Worm (Caenorhabditis elegans) whole organism, young adult: Measurements from ENCODE around the gene cyp-43A1.
A peak's percentile ranks its signal among the peaks of the same experiment; 100 is the strongest.

ENCODE experiments used
- C06A6.2 ChIP-seq: fragments of 200-800 bp; sonication (Bioruptor generic); conservative IDR thresholded peaks from 2 replicates; pipeline ENCODE4 v1.3.6; 2022; ENCODE audit warnings: missing genetic modification characterization, missing compliant biosample characterization
- F57A8.1 ChIP-seq: fragments of 200-800 bp; sonication (Bioruptor generic); optimal IDR thresholded peaks from 2 replicates; lab custom pipeline; 2018; ENCODE audit warnings: mild to moderate bottlenecking, missing genetic modification characterization, moderate library complexity, missing compliant biosample characterization
- F57C9.4 ChIP-seq: sonication (generic microtip); optimal IDR thresholded peaks from 2 replicates; lab custom pipeline; 2017; ENCODE audit warnings: mild to moderate bottlenecking, missing genetic modification characterization, missing compliant biosample characterization
- K11D2.4 ChIP-seq: fragments of 200-800 bp; sonication (Bioruptor generic); IDR thresholded peaks from 2 replicates; pipeline ENCODE4 v1.3.6; 2022; ENCODE audit warnings: missing genetic modification reagents, missing genetic modification characterization, missing compliant biosample characterization
- T07F8.4 ChIP-seq: sonication (generic microtip); optimal IDR thresholded peaks from 2 replicates; lab custom pipeline; 2016; ENCODE audit warnings: mild to moderate bottlenecking, missing genetic modification characterization, moderate library complexity, missing compliant biosample characterization
- Y67H2A.10 ChIP-seq: fragments of 200-800 bp; sonication (Bioruptor generic); conservative IDR thresholded peaks from 2 replicates; pipeline ENCODE4 v1.3.6; 2022; ENCODE audit warnings: missing genetic modification reagents, missing genetic modification characterization, missing compliant biosample characterization
- Y79H2A.3 ChIP-seq: fragments of 200-800 bp; sonication (Bioruptor generic); conservative IDR thresholded peaks from 2 replicates; pipeline ENCODE4 v1.3.6; 2022; ENCODE audit warnings: missing genetic modification reagents, missing genetic modification characterization, missing compliant biosample characterization
- ZK185.1 ChIP-seq: sonication (generic microtip); optimal IDR thresholded peaks from 2 replicates; lab custom pipeline; 2016; ENCODE audit warnings: mild to moderate bottlenecking, missing genetic modification characterization, missing compliant biosample characterization; ENCODE audit not compliant: poor library complexity, severe bottlenecking
- cebp-1 ChIP-seq, 2 experiments: fragments of 200-800 bp in 1 of 2; sonication (Bioruptor generic) in 1 of 2; sonication (generic microtip) in 1 of 2; IDR thresholded peaks in 1 of 2; optimal IDR thresholded peaks in 1 of 2; 2 replicates each; pipeline versions ENCODE4 v1.3.6 to Lab custom; 2017 to 2022; ENCODE audit warnings: missing compliant biosample characterization in 2 of 2, missing genetic modification characterization in 2 of 2, mild to moderate bottlenecking in 1 of 2, missing genetic modification reagents in 1 of 2, moderate library complexity in 1 of 2
- cebp-2 ChIP-seq: fragments of 200-800 bp; sonication (Bioruptor generic); IDR thresholded peaks from 2 replicates; pipeline ENCODE4 v1.3.6; 2022; ENCODE audit warnings: missing genetic modification characterization, missing compliant biosample characterization
- ceh-100 ChIP-seq: fragments of 200-800 bp; sonication (Bioruptor generic); IDR thresholded peaks from 2 replicates; pipeline ENCODE4 v1.3.6; 2022; ENCODE audit warnings: missing genetic modification reagents, missing genetic modification characterization, missing compliant biosample characterization
- ceh-27 ChIP-seq: fragments of 200-800 bp; sonication (Bioruptor generic); optimal IDR thresholded peaks from 2 replicates; lab custom pipeline; 2018; ENCODE audit warnings: mild to moderate bottlenecking, missing genetic modification characterization, moderate library complexity, missing compliant biosample characterization
- ceh-40 ChIP-seq: fragments of 200-800 bp; sonication (Bioruptor generic); IDR thresholded peaks from 2 replicates; pipeline ENCODE4 v1.3.6; 2022; ENCODE audit warnings: missing genetic modification characterization, missing compliant biosample characterization
- ceh-58 ChIP-seq: fragments of 200-800 bp; sonication (Bioruptor generic); IDR thresholded peaks from 2 replicates; pipeline ENCODE4 v1.3.6; 2022; ENCODE audit warnings: missing genetic modification characterization, missing compliant biosample characterization
- ceh-91 ChIP-seq: fragments of 200-800 bp; sonication (Bioruptor generic); IDR thresholded peaks from 2 replicates; pipeline ENCODE4 v1.3.6; 2022; ENCODE audit warnings: missing genetic modification reagents, missing genetic modification characterization, missing compliant biosample characterization
- die-1 ChIP-seq: sonication (generic microtip); optimal IDR thresholded peaks from 2 replicates; lab custom pipeline; 2016; ENCODE audit warnings: missing genotype, mild to moderate bottlenecking, missing genetic modification characterization, missing compliant biosample characterization
- dpl-1 ChIP-seq: fragments of 150-350 bp; optimal IDR thresholded peaks from 2 replicates; lab custom pipeline; 2014; ENCODE audit warnings: missing biosample characterization, missing genetic modification reagents, missing genetic modification characterization
- egl-18 ChIP-seq: fragments of 200-800 bp; sonication (Bioruptor generic); IDR thresholded peaks from 2 replicates; pipeline ENCODE4 v1.3.6; 2022; ENCODE audit warnings: missing genetic modification reagents, missing genetic modification characterization, missing compliant biosample characterization
- ets-4 ChIP-seq: fragments of 200-800 bp; sonication (Bioruptor generic); optimal IDR thresholded peaks from 2 replicates; lab custom pipeline; 2018; ENCODE audit warnings: mild to moderate bottlenecking, missing genetic modification characterization, missing compliant biosample characterization
- fkh-3 ChIP-seq: sonication (generic microtip); optimal IDR thresholded peaks from 2 replicates; lab custom pipeline; 2016; ENCODE audit warnings: mild to moderate bottlenecking, missing genetic modification characterization, missing compliant biosample characterization
- hmg-1.2 ChIP-seq: fragments of 200-800 bp; sonication (Bioruptor generic); IDR thresholded peaks from 2 replicates; pipeline ENCODE4 v1.3.6; 2022; ENCODE audit warnings: missing genetic modification reagents, missing genetic modification characterization, missing compliant biosample characterization
- let-526 ChIP-seq: fragments of 200-800 bp; sonication (Bioruptor generic); IDR thresholded peaks from 2 replicates; pipeline ENCODE4 v1.3.6; 2022; ENCODE audit warnings: missing genetic modification reagents, missing genetic modification characterization, missing compliant biosample characterization
- lin-35 ChIP-seq, 3 experiments: fragments of 150-350 bp in 2 of 3; sonication (generic microtip) in 1 of 3; optimal IDR thresholded peaks; 2 replicates each; lab custom pipeline; 2014 to 2018; ENCODE audit warnings: missing biosample characterization in 3 of 3, missing genetic modification characterization in 3 of 3, missing genetic modification reagents in 3 of 3
- lin-40 ChIP-seq: sonication (generic microtip); optimal IDR thresholded peaks from 2 replicates; lab custom pipeline; 2016; ENCODE audit warnings: missing genetic modification characterization, mild to moderate bottlenecking, missing compliant biosample characterization, missing genotype, missing genetic modification reagents
- lin-54 ChIP-seq: fragments of 200-800 bp; sonication (Bioruptor generic); optimal IDR thresholded peaks from 2 replicates; lab custom pipeline; 2018; ENCODE audit warnings: mild to moderate bottlenecking, missing genetic modification characterization, missing compliant biosample characterization
- lir-1 ChIP-seq: fragments of 200-800 bp; sonication (Bioruptor generic); conservative IDR thresholded peaks from 2 replicates; pipeline ENCODE4 v1.3.6; 2022; ENCODE audit warnings: missing genetic modification reagents, missing genetic modification characterization, missing compliant biosample characterization
- lsy-27 ChIP-seq: sonication (generic microtip); optimal IDR thresholded peaks from 2 replicates; lab custom pipeline; 2017; ENCODE audit warnings: missing genetic modification characterization, mild to moderate bottlenecking, missing compliant biosample characterization, antibody characterized with exemption, missing genotype, borderline replicate concordance; ENCODE audit not compliant: insufficient read depth
- mxl-1 ChIP-seq: sonication (generic microtip); optimal IDR thresholded peaks from 2 replicates; lab custom pipeline; 2016; ENCODE audit warnings: missing genetic modification characterization, missing compliant biosample characterization
- nfya-2 ChIP-seq: fragments of 200-800 bp; sonication (Bioruptor generic); IDR thresholded peaks from 2 replicates; pipeline ENCODE4 v1.3.6; 2022; ENCODE audit warnings: missing genetic modification reagents, missing genetic modification characterization, missing compliant biosample characterization
- nhr-27 ChIP-seq: fragments of 200-800 bp; sonication (Bioruptor generic); optimal IDR thresholded peaks from 2 replicates; lab custom pipeline; 2018; ENCODE audit warnings: mild to moderate bottlenecking, missing genetic modification characterization, moderate library complexity, missing compliant biosample characterization
- nhr-90 ChIP-seq: sonication (generic microtip); optimal IDR thresholded peaks from 2 replicates; lab custom pipeline; 2016; ENCODE audit warnings: missing genotype, mild to moderate bottlenecking, missing genetic modification characterization, missing compliant biosample characterization
- rec-8 ChIP-seq, 2 experiments: sonication (generic microtip); optimal IDR thresholded peaks; 2 replicates each; lab custom pipeline; 2016; ENCODE audit warnings: mild to moderate bottlenecking in 2 of 2, missing genetic modification characterization in 2 of 2, missing genetic modification reagents in 2 of 2, missing genotype in 2 of 2, missing biosample characterization in 1 of 2, missing compliant biosample characterization in 1 of 2, moderate library complexity in 1 of 2
- repo-1 ChIP-seq: sonication (generic microtip); optimal IDR thresholded peaks from 2 replicates; lab custom pipeline; 2017; ENCODE audit warnings: mild to moderate bottlenecking, missing genetic modification characterization, missing compliant biosample characterization
- snpc-4 ChIP-seq, 5 experiments: fragments of 150-350 bp in 1 of 5; sonication (generic microtip) in 4 of 5; optimal IDR thresholded peaks; 2 replicates each; lab custom pipeline; 2014 to 2018; ENCODE audit warnings: missing genetic modification characterization in 5 of 5, missing biosample characterization in 3 of 5, antibody characterized with exemption in 2 of 5, mild to moderate bottlenecking in 2 of 5, missing compliant biosample characterization in 2 of 5, missing genotype in 2 of 5, moderate library complexity in 2 of 5, missing genetic modification reagents in 1 of 5
- somi-1 ChIP-seq: fragments of 200-800 bp; sonication (Bioruptor generic); optimal IDR thresholded peaks from 2 replicates; lab custom pipeline; 2018; ENCODE audit warnings: mild to moderate bottlenecking, missing genetic modification characterization, missing compliant biosample characterization
- zfh-2 ChIP-seq: fragments of 200-800 bp; sonication (Bioruptor generic); conservative IDR thresholded peaks from 2 replicates; pipeline ENCODE4 v1.3.6; 2022; ENCODE audit warnings: missing genetic modification reagents, missing genetic modification characterization, missing compliant biosample characterization
- ztf-22 ChIP-seq: fragments of 200-800 bp; sonication (Bioruptor generic); optimal IDR thresholded peaks from 2 replicates; lab custom pipeline; 2018; ENCODE audit warnings: mild to moderate bottlenecking, missing genetic modification characterization, moderate library complexity, missing compliant biosample characterization
- ztf-25 ChIP-seq: fragments of 200-800 bp; sonication (Bioruptor generic); IDR thresholded peaks from 2 replicates; pipeline ENCODE4 v1.3.6; 2022; ENCODE audit warnings: missing genetic modification reagents, missing genetic modification characterization, missing compliant biosample characterization

Gene cyp-43A1

ce11 chrX:5720124-5720523 is 5.8 kb downstream of the cyp-43A1 start, which contains the start of gene C41G11.1:
TSS of gene C41G11.1 (minus strand) at chrX:5720224.
- no peak for TF ChIP-seq mxl-1 (tag; lab: Kevin White, UChicago)
- no peak for TF ChIP-seq ztf-25
- no peak for TF ChIP-seq lin-54 (GFP tag; lab: Kevin White, UChicago)
- TF ChIP-seq K11D2.4 (GFP tag; lab: Robert Waterston, UW): no peak
- TF ChIP-seq, all 124 proteins: peak for 0

ce11 chrX:5720929-5721328 is 6.6 kb downstream of the cyp-43A1 start:
- TF ChIP-seq zfh-2 (GFP tag; lab: Robert Waterston, UW) (peak; percentile 78), ceh-40 (GFP tag; lab: Robert Waterston, UW) (0 out of 2 replicates have a peak, but pooled peaks have one; percentile 35), lin-35 (GFP tag; optimal IDR thresholded peaks at IDR 0.05; lab: Kevin White, UChicago) (no peak)

- TF ChIP-seq nhr-27 (no peak), repo-1 (tag; lab: Kevin White, UChicago) (no peak), dpl-1 (GFP tag; lab: Kevin White, UChicago) (no peak), ets-4 (GFP tag; lab: Kevin White, UChicago) (no peak), ZK185.1 (no peak), nhr-90 (tag; lab: Kevin White, UChicago) (no peak), nfya-2 (GFP tag; lab: Robert Waterston, UW) (no peak), ztf-22 (GFP tag; lab: Kevin White, UChicago) (no peak), F57C9.4 (tag; lab: Kevin White, UChicago) (no peak), Y79H2A.3 (GFP tag; lab: Robert Waterston, UW) (no peak), ceh-58 (GFP tag; lab: Robert Waterston, UW) (no peak), rec-8 (tag; optimal IDR thresholded peaks at IDR 0.05; lab: Kevin White, UChicago) (no peak), let-526 (no peak)
Observed at ce11 chrX:5723758-5724157, 9.4 kb downstream of the cyp-43A1 start.

ce11 chrX:5724544-5724943 is 10.2 kb downstream of the cyp-43A1 start:
- TF ChIP-seq lin-40 (no peak), ceh-40 (GFP tag; lab: Robert Waterston, UW) (no peak), C06A6.2 (GFP tag; lab: Robert Waterston, UW) (no peak), F57A8.1 (GFP tag; lab: Kevin White, UChicago) (no peak), hmg-1.2 (GFP tag; lab: Robert Waterston, UW) (no peak), fkh-3 (tag; lab: Kevin White, UChicago) (no peak), cebp-1 (GFP tag; IDR thresholded peaks at IDR 0.05; lab: Robert Waterston, UW) (0 out of 2 replicates have a peak, but pooled peaks have one; percentile 12), cebp-1 (tag; optimal IDR thresholded peaks at IDR 0.05; lab: Kevin White, UChicago) (no peak), ets-4 (GFP tag; lab: Kevin White, UChicago) (no peak)

- TF ChIP-seq ceh-91 (GFP tag; lab: Robert Waterston, UW) (no peak), C06A6.2 (GFP tag; lab: Robert Waterston, UW) (no peak), zfh-2 (GFP tag; lab: Robert Waterston, UW) (peak; percentile 83), cebp-2 (GFP tag; lab: Robert Waterston, UW) (0 out of 2 replicates have a peak, but pooled peaks have one; percentile 39)
Observed at ce11 chrX:5726160-5726559, 11.8 kb downstream of the cyp-43A1 start.

ce11 chrX:5728956-5729467 is 14.7 kb downstream of the cyp-43A1 start:
- TF ChIP-seq lir-1 (GFP tag; lab: Robert Waterston, UW) (peak; percentile 44; the same call in 1 of the 2 replicates), somi-1 (GFP tag; lab: Kevin White, UChicago) (peak; percentile 22), lsy-27 (no peak), Y67H2A.10 (GFP tag; lab: Robert Waterston, UW) (no peak), die-1 (tag; lab: Kevin White, UChicago) (peak; percentile 27), ceh-100 (GFP tag; lab: Robert Waterston, UW) (no peak), snpc-4 (GFP tag; optimal IDR thresholded peaks at IDR 0.05; lab: Kevin White, UChicago) (no peak), snpc-4 (tag; optimal IDR thresholded peaks at IDR 0.05; lab: Kevin White, UChicago) (peak in 1 of 4 experiments; percentile 47), ceh-27 (peak; percentile 62), lin-40 (peak; percentile 64), egl-18 (GFP tag; lab: Robert Waterston, UW) (no peak), T07F8.4 (no peak)
